Worm (Caenorhabditis elegans) whole organism, mixed stage, embryonic: Measurements from ENCODE around the gene ZK666.11.
A peak's percentile ranks its signal among the peaks of the same experiment; 100 is the strongest.

Experiments
- M03D4.4 ChIP-seq: sonication (generic microtip); optimal IDR thresholded peaks from 2 replicates; lab custom pipeline; 2017; ENCODE audit warnings: mild to moderate bottlenecking, missing genetic modification characterization, missing compliant biosample characterization
- bed-3 ChIP-seq: fragments of 200-800 bp; sonication (Bioruptor generic); optimal IDR thresholded peaks from 3 replicates; lab custom pipeline; 2018; ENCODE audit warnings: mild to moderate bottlenecking, missing genetic modification characterization, moderate library complexity, missing compliant biosample characterization
- blmp-1 ChIP-seq: fragments of 150-350 bp; optimal IDR thresholded peaks from 2 replicates; lab custom pipeline; 2014; ENCODE audit warnings: missing biosample characterization, missing genetic modification characterization
- ceh-39 ChIP-seq: fragments of 150-350 bp; optimal IDR thresholded peaks from 2 replicates; lab custom pipeline; 2014; ENCODE audit warnings: missing biosample characterization, missing genetic modification characterization
- ceh-43 ChIP-seq: fragments of 200-800 bp; sonication (Bioruptor generic); optimal IDR thresholded peaks from 2 replicates; lab custom pipeline; 2018; ENCODE audit warnings: mild to moderate bottlenecking, missing genetic modification characterization, moderate library complexity, missing compliant biosample characterization
- ces-1 ChIP-seq: fragments of 150-350 bp; optimal IDR thresholded peaks from 2 replicates; lab custom pipeline; 2014; ENCODE audit warnings: missing biosample characterization, missing genetic modification reagents, missing genetic modification characterization
- cnd-1 ChIP-seq: fragments of 200-800 bp; sonication (Bioruptor generic); optimal IDR thresholded peaks from 2 replicates; lab custom pipeline; 2018; ENCODE audit warnings: mild to moderate bottlenecking, missing genetic modification characterization, missing compliant biosample characterization
- elt-1 ChIP-seq: sonication (generic microtip); optimal IDR thresholded peaks from 2 replicates; lab custom pipeline; 2017; ENCODE audit warnings: missing genetic modification characterization, mild to moderate bottlenecking, missing compliant biosample characterization, antibody characterized with exemption, moderate library complexity, borderline replicate concordance; ENCODE audit not compliant: insufficient read depth
- elt-3 ChIP-seq: fragments of 150-350 bp; optimal IDR thresholded peaks from 2 replicates; lab custom pipeline; 2014; ENCODE audit warnings: missing biosample characterization, missing genetic modification characterization
- flh-1 ChIP-seq: fragments of 200-800 bp; sonication (Bioruptor generic); optimal IDR thresholded peaks from 2 replicates; lab custom pipeline; 2018; ENCODE audit warnings: mild to moderate bottlenecking, missing genetic modification characterization, moderate library complexity, missing compliant biosample characterization
- ham-2 ChIP-seq: fragments of 200-800 bp; sonication (Bioruptor generic); optimal IDR thresholded peaks from 2 replicates; lab custom pipeline; 2018; ENCODE audit warnings: mild to moderate bottlenecking, missing genetic modification characterization, missing compliant biosample characterization
- hlh-1 ChIP-seq: fragments of 150-350 bp; optimal IDR thresholded peaks from 2 replicates; lab custom pipeline; 2014; ENCODE audit warnings: missing biosample characterization, missing genetic modification reagents, missing genetic modification characterization
- lin-13 ChIP-seq: fragments of 150-350 bp; optimal IDR thresholded peaks from 2 replicates; lab custom pipeline; 2014; ENCODE audit warnings: missing biosample characterization, missing genetic modification characterization
- lin-32 ChIP-seq: fragments of 200-800 bp; sonication (Bioruptor generic); optimal IDR thresholded peaks from 2 replicates; lab custom pipeline; 2018; ENCODE audit warnings: mild to moderate bottlenecking, missing genetic modification characterization, missing compliant biosample characterization
- lsy-2 ChIP-seq: fragments of 150-350 bp; optimal IDR thresholded peaks from 2 replicates; lab custom pipeline; 2014; ENCODE audit warnings: missing biosample characterization, missing genetic modification characterization
- mep-1 ChIP-seq: fragments of 150-350 bp; optimal IDR thresholded peaks from 2 replicates; lab custom pipeline; 2017; ENCODE audit warnings: missing biosample characterization, missing genetic modification reagents, missing genetic modification characterization, inconsistent platforms
- mls-2 ChIP-seq: sonication (generic microtip); optimal IDR thresholded peaks from 2 replicates; lab custom pipeline; 2016; ENCODE audit warnings: mild to moderate bottlenecking, missing genetic modification characterization, moderate library complexity, missing compliant biosample characterization
- nhr-12 ChIP-seq: fragments of 150-350 bp; optimal IDR thresholded peaks from 2 replicates; lab custom pipeline; 2014; ENCODE audit warnings: missing biosample characterization, missing genetic modification characterization
- nhr-2 ChIP-seq: fragments of 150-350 bp; optimal IDR thresholded peaks from 2 replicates; lab custom pipeline; 2014; ENCODE audit warnings: missing biosample characterization, missing genetic modification characterization
- nhr-237 ChIP-seq: fragments of 150-350 bp; optimal IDR thresholded peaks from 2 replicates; lab custom pipeline; 2014; ENCODE audit warnings: missing biosample characterization, missing genetic modification characterization
- nhr-28 ChIP-seq: fragments of 150-350 bp; optimal IDR thresholded peaks from 2 replicates; lab custom pipeline; 2014; ENCODE audit warnings: missing biosample characterization, missing genetic modification characterization
- nhr-76 ChIP-seq: sonication (generic microtip); optimal IDR thresholded peaks from 2 replicates; lab custom pipeline; 2017; ENCODE audit warnings: missing biosample characterization, missing genetic modification characterization
- pha-4 ChIP-seq: fragments of 150-350 bp; optimal IDR thresholded peaks from 2 replicates; lab custom pipeline; 2018; ENCODE audit warnings: missing biosample characterization, missing genetic modification reagents, missing genetic modification characterization
- sem-2 ChIP-seq: fragments of 200-800 bp; sonication (Bioruptor generic); optimal IDR thresholded peaks from 2 replicates; lab custom pipeline; 2018; ENCODE audit warnings: mild to moderate bottlenecking, missing genetic modification characterization, missing compliant biosample characterization
- snpc-4 ChIP-seq: fragments of 150-350 bp; optimal IDR thresholded peaks from 2 replicates; lab custom pipeline; 2014; ENCODE audit warnings: missing biosample characterization, missing genetic modification characterization
- sptf-1 ChIP-seq: sonication (generic microtip); optimal IDR thresholded peaks from 2 replicates; lab custom pipeline; 2017; ENCODE audit warnings: mild to moderate bottlenecking, missing genetic modification characterization, moderate library complexity, missing compliant biosample characterization
- unc-120 ChIP-seq: sonication (generic microtip); optimal IDR thresholded peaks from 2 replicates; lab custom pipeline; 2017; ENCODE audit warnings: missing genetic modification characterization, missing compliant biosample characterization; ENCODE audit not compliant: poor library complexity, severe bottlenecking
- unc-39 ChIP-seq: fragments of 150-350 bp; optimal IDR thresholded peaks from 2 replicates; lab custom pipeline; 2014; ENCODE audit warnings: missing biosample characterization, missing genetic modification characterization
- unc-62 ChIP-seq: fragments of 150-350 bp; optimal IDR thresholded peaks from 2 replicates; lab custom pipeline; 2014; ENCODE audit warnings: missing biosample characterization, missing genetic modification reagents, missing genetic modification characterization
- zip-8 ChIP-seq: fragments of 150-350 bp; optimal IDR thresholded peaks from 2 replicates; lab custom pipeline; 2014; ENCODE audit warnings: missing biosample characterization, missing genetic modification characterization
- ztf-11 ChIP-seq: fragments of 150-350 bp; optimal IDR thresholded peaks from 2 replicates; lab custom pipeline; 2014; ENCODE audit warnings: missing biosample characterization, missing genetic modification characterization

The ZK666.11 gene

DNA sequence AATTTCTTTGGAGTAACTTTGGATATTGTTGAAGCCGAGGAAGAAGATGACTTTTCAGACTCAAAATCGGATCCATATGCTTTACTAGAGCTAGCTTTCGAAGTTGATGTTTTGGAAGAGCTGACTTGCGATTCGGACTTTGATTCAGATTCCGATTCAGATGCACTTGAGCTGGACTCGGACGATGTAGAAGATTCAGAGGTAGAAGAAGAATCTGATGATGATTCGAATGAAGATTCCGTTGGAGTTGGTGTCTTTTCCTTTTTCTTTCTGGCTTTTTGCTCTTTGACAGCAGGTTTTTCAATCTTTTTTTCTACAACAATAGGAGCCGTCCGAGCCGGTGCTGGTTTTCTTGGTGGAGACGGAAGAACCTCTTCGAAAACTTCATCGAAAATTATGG, 25.6 kb downstream of the ZK666.11 start:
- TF ChIP-seq lin-32 (no peak), mep-1 (tag; lab: Kevin White, UChicago) (no peak), nhr-237 (no peak), unc-39 (tag; lab: Kevin White, UChicago) (no peak)

DNA sequence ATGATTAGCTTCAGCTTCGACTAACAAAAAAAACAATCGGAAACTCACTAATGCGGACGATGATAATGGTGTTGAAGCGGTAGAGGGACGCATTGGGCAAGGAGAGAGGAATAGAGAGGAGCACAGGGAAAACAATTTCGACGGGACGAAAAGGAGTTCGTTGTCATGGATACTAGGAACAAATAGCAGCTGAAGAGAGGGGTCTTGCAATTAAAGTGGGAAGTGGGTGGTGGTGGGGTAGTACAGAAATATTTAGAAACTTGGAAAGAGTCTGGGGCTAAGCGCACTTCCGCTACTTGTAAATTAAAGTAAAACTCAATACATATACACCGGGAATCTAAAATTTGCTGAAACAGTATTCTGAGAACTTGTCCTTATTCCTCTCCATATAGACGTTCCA, 27.4 kb downstream of the ZK666.11 start, which contains the start of gene F59B10.2:
TSS of gene F59B10.2 (minus strand) at position 101 of the 400 bp plus-strand sequence.
- no peak for TF ChIP-seq sptf-1 (tag; lab: Kevin White, UChicago)
- no peak for TF ChIP-seq unc-120 (tag; lab: Kevin White, UChicago)
- TF ChIP-seq ceh-43 (GFP tag; lab: Kevin White, UChicago), result no peak
- TF ChIP-seq unc-39 (tag; lab: Kevin White, UChicago), result no peak
- no peak for TF ChIP-seq elt-1 (tag; lab: Kevin White, UChicago)
- TF ChIP-seq flh-1 (GFP tag; lab: Kevin White, UChicago), result no peak
- TF ChIP-seq elt-3 (tag; lab: Kevin White, UChicago), result no peak
- TF ChIP-seq lin-13 (tag; lab: Kevin White, UChicago), result no peak
- TF ChIP-seq, all 35 proteins: peak for 0

ce11 chrII:10510242-10510641, 27.9 kb downstream of the ZK666.11 start, which contains the start of gene F59B10.3:
F59B10.3 (plus strand) TSS chrII:10510542.
- TF ChIP-seq M03D4.4 (no peak), pha-4 (tag; lab: Kevin White, UChicago) (peak; percentile 63)
- TF ChIP-seq, all 35 proteins: peak for 1

DNA sequence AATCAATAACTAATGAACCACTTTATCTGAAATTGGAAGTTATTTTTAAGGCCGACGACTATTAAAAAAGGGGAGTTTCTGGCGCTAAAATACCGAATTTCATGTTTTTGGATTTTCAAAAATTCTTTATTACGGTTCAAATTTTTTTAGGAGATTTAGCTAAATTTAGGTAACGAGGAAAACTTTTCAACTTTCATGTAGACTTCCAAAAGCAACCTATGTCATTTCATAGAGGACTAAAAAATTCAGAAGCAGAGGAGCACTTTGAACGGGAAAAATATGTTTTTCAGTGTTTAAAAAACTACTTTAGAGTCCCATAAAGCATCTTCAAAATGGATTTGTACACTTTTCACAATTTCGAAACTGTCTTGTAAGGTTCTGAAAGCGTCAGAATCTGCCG, 31.1 kb downstream of the ZK666.11 start:
- TF ChIP-seq nhr-28 (tag; lab: Kevin White, UChicago), result no peak
- TF ChIP-seq, all 35 proteins: peak for 0

- TF ChIP-seq blmp-1 (no peak), nhr-28 (tag; lab: Kevin White, UChicago) (no peak), nhr-12 (tag; lab: Kevin White, UChicago) (no peak), nhr-2 (tag; lab: Kevin White, UChicago) (no peak), hlh-1 (no peak), bed-3 (GFP tag; lab: Kevin White, UChicago) (no peak), ham-2 (GFP tag; lab: Kevin White, UChicago) (no peak), nhr-76 (tag; lab: Kevin White, UChicago) (no peak), pha-4 (tag; lab: Kevin White, UChicago) (no peak)
Measured at ce11 chrII:10515422-10515821, 33.1 kb downstream of the ZK666.11 start.

ce11 chrII:10516375-10516774, 34.1 kb downstream of the ZK666.11 start:
- no peak for TF ChIP-seq ztf-11 (tag; lab: Kevin White, UChicago)
- no peak for TF ChIP-seq ceh-43 (GFP tag; lab: Kevin White, UChicago)
- no peak for TF ChIP-seq snpc-4
- no peak for TF ChIP-seq zip-8 (tag; lab: Kevin White, UChicago)
- no peak for TF ChIP-seq unc-62 (GFP tag; lab: Kevin White, UChicago)
- TF ChIP-seq ceh-39, result no peak
- TF ChIP-seq lin-32, result no peak
- no peak for TF ChIP-seq blmp-1
- TF ChIP-seq flh-1 (GFP tag; lab: Kevin White, UChicago), result no peak
- no peak for TF ChIP-seq mls-2
- TF ChIP-seq nhr-28 (tag; lab: Kevin White, UChicago), result no peak
- no peak for TF ChIP-seq cnd-1 (tag; lab: Kevin White, UChicago)
- TF ChIP-seq lsy-2 (tag; lab: Kevin White, UChicago), result no peak
- no peak for TF ChIP-seq sem-2 (GFP tag; lab: Kevin White, UChicago)
- no peak for TF ChIP-seq ces-1 (GFP tag; lab: Kevin White, UChicago)
- no peak for TF ChIP-seq nhr-2 (tag; lab: Kevin White, UChicago)
- TF ChIP-seq nhr-237, result no peak
- no peak for TF ChIP-seq ham-2 (GFP tag; lab: Kevin White, UChicago)
- TF ChIP-seq mep-1 (tag; lab: Kevin White, UChicago), result no peak
